Worm (Caenorhabditis elegans) whole organism, L2 larva: ENCODE results near the gene adt-3.

Source experiments
- R02D3.7 ChIP-seq: fragments of 150-350 bp; optimal IDR thresholded peaks from 2 replicates; lab custom pipeline; 2014; ENCODE audit warnings: missing biosample characterization, missing genetic modification characterization
- elt-1 ChIP-seq: fragments of 150-350 bp; optimal IDR thresholded peaks from 2 replicates; lab custom pipeline; 2014; ENCODE audit warnings: missing biosample characterization, missing genetic modification characterization
- lin-13 ChIP-seq: fragments of 150-350 bp; optimal IDR thresholded peaks from 2 replicates; lab custom pipeline; 2014; ENCODE audit warnings: missing biosample characterization, missing genetic modification reagents, missing genetic modification characterization
- lin-39 ChIP-seq: fragments of 150-350 bp; optimal IDR thresholded peaks from 2 replicates; lab custom pipeline; 2014; ENCODE audit warnings: missing biosample characterization, missing genetic modification reagents, missing genetic modification characterization
- lsy-2 ChIP-seq, 2 experiments: fragments of 150-350 bp in 1 of 2; sonication (generic microtip) in 1 of 2; optimal IDR thresholded peaks; 2 replicates each; lab custom pipeline; 2014 to 2017; ENCODE audit warnings: missing biosample characterization in 2 of 2, missing genetic modification characterization in 2 of 2
- mbf-1 ChIP-seq: sonication (generic microtip); optimal IDR thresholded peaks from 2 replicates; lab custom pipeline; 2017; ENCODE audit warnings: missing biosample characterization, missing genetic modification characterization
- nhr-12 ChIP-seq: fragments of 150-350 bp; optimal IDR thresholded peaks from 2 replicates; lab custom pipeline; 2014; ENCODE audit warnings: missing biosample characterization, missing genetic modification characterization
- nhr-23 ChIP-seq: fragments of 150-350 bp; optimal IDR thresholded peaks from 2 replicates; lab custom pipeline; 2014; ENCODE audit warnings: missing biosample characterization, missing genetic modification reagents, missing genetic modification characterization
- unc-62 ChIP-seq: fragments of 150-350 bp; optimal IDR thresholded peaks from 2 replicates; lab custom pipeline; 2014; ENCODE audit warnings: missing biosample characterization, missing genetic modification reagents, missing genetic modification characterization

ce11 chrX:3920101-3920500 lies 11.3 kb upstream of the adt-3 start, which contains the start of gene T22B2.2:
- TF ChIP-seq nhr-23 (tag; lab: Kevin White, UChicago) (no peak), elt-1 (tag; lab: Kevin White, UChicago) (no peak), lin-39 (tag; lab: Kevin White, UChicago) (no peak), mbf-1 (no peak), nhr-12 (tag; lab: Kevin White, UChicago) (no peak), lsy-2 (tag; optimal IDR thresholded peaks at IDR 0.05; lab: Kevin White, UChicago) (no peak), unc-62 (GFP tag; lab: Kevin White, UChicago) (no peak), R02D3.7 (no peak), lin-13 (GFP tag; lab: Kevin White, UChicago) (no peak)
